Worm (Caenorhabditis elegans) whole organism, midembryonic: ENCODE data around the gene T13C5.10.

Source experiments
- cog-1 ChIP-seq: sonication (generic microtip); optimal IDR thresholded peaks from 2 replicates; lab custom pipeline; 2016; ENCODE audit warnings: missing genetic modification characterization, missing compliant biosample characterization
- flt-1 ChIP-seq: fragments of 200-800 bp; sonication (Bioruptor generic); IDR thresholded peaks from 2 replicates; pipeline ENCODE4 v1.3.6; 2022; ENCODE audit warnings: missing genetic modification characterization, missing compliant biosample characterization
- klf-2 ChIP-seq: fragments of 200-800 bp; sonication (Bioruptor generic); conservative IDR thresholded peaks from 2 replicates; pipeline ENCODE4 v1.3.6; 2022; ENCODE audit warnings: missing genetic modification reagents, missing genetic modification characterization, missing compliant biosample characterization
- med-1 ChIP-seq: sonication (generic microtip); optimal IDR thresholded peaks from 2 replicates; lab custom pipeline; 2017; ENCODE audit warnings: missing genetic modification characterization, mild to moderate bottlenecking, missing compliant biosample characterization, antibody characterized with exemption, missing genetic modification reagents; ENCODE audit not compliant: insufficient read depth
- tab-1 ChIP-seq: fragments of 200-800 bp; sonication (Bioruptor generic); IDR thresholded peaks from 2 replicates; pipeline ENCODE4 v1.3.6; 2022; ENCODE audit warnings: missing genetic modification characterization, missing compliant biosample characterization
- ztf-23 ChIP-seq: fragments of 200-800 bp; sonication (Bioruptor generic); IDR thresholded peaks from 2 replicates; pipeline ENCODE4 v1.3.6; 2022; ENCODE audit warnings: missing genetic modification reagents, missing genetic modification characterization, missing compliant biosample characterization
- ztf-29 ChIP-seq: fragments of 200-800 bp; sonication (Bioruptor generic); IDR thresholded peaks from 2 replicates; pipeline ENCODE4 v1.3.6; 2022; ENCODE audit warnings: missing genetic modification reagents, missing genetic modification characterization, missing compliant biosample characterization

- TF ChIP-seq ztf-23 (GFP tag; lab: Robert Waterston, UW), result no peak
- TF ChIP-seq flt-1 (GFP tag; lab: Robert Waterston, UW), result no peak
- TF ChIP-seq tab-1, result no peak
- no peak for TF ChIP-seq med-1 (GFP tag; lab: Kevin White, UChicago)
- TF ChIP-seq ztf-29 (GFP tag; lab: Robert Waterston, UW), result no peak
- TF ChIP-seq klf-2 (GFP tag; lab: Robert Waterston, UW), result no peak
- TF ChIP-seq cog-1 (tag; lab: Kevin White, UChicago), result no peak
These were observed 15.4 kb downstream of the T13C5.10 start for ce11 chrX:6203315-6203714.
